Worm (Caenorhabditis elegans) whole organism, late embryonic: ENCODE results near the gene Y45F10A.7.

Experiments used
- C08G9.2 ChIP-seq: sonication (generic microtip); optimal IDR thresholded peaks from 2 replicates; lab custom pipeline; 2016; ENCODE audit warnings: mild to moderate bottlenecking, missing genetic modification characterization, moderate library complexity, missing compliant biosample characterization
- C38D4.7 ChIP-seq: fragments of 200-800 bp; sonication (Bioruptor generic); optimal IDR thresholded peaks from 2 replicates; lab custom pipeline; 2018; ENCODE audit warnings: mild to moderate bottlenecking, missing genetic modification characterization, moderate library complexity, missing compliant biosample characterization
- F13H6.1 ChIP-seq: sonication (generic microtip); optimal IDR thresholded peaks from 2 replicates; lab custom pipeline; 2016; ENCODE audit warnings: missing genetic modification characterization, missing compliant biosample characterization
- T23F11.4 ChIP-seq: fragments of 200-800 bp; sonication (Bioruptor generic); optimal IDR thresholded peaks from 2 replicates; lab custom pipeline; 2018; ENCODE audit warnings: mild to moderate bottlenecking, missing genetic modification characterization, missing compliant biosample characterization
- ama-1 ChIP-seq: fragments of 150-350 bp; optimal IDR thresholded peaks from 2 replicates; lab custom pipeline; 2014
- ceh-14 ChIP-seq: sonication (generic microtip); optimal IDR thresholded peaks from 2 replicates; lab custom pipeline; 2016; ENCODE audit warnings: missing genotype, missing genetic modification characterization, missing compliant biosample characterization
- ceh-2 ChIP-seq: sonication (generic microtip); optimal IDR thresholded peaks from 2 replicates; lab custom pipeline; 2016; ENCODE audit warnings: missing genotype, missing genetic modification characterization, missing compliant biosample characterization
- ceh-31 ChIP-seq: sonication (generic microtip); optimal IDR thresholded peaks from 2 replicates; lab custom pipeline; 2016; ENCODE audit warnings: missing genetic modification characterization, missing compliant biosample characterization
- ceh-34 ChIP-seq: sonication (generic microtip); optimal IDR thresholded peaks from 2 replicates; lab custom pipeline; 2016; ENCODE audit warnings: mild to moderate bottlenecking, missing genetic modification characterization, missing compliant biosample characterization
- ceh-48 ChIP-seq: sonication (generic microtip); optimal IDR thresholded peaks from 2 replicates; lab custom pipeline; 2016; ENCODE audit warnings: missing genetic modification characterization, inconsistent platforms, missing compliant biosample characterization
- ceh-6 ChIP-seq: fragments of 200-800 bp; sonication (Bioruptor generic); optimal IDR thresholded peaks from 2 replicates; lab custom pipeline; 2018; ENCODE audit warnings: mild to moderate bottlenecking, missing genetic modification characterization, missing compliant biosample characterization
- che-1 ChIP-seq: sonication (generic microtip); optimal IDR thresholded peaks from 2 replicates; lab custom pipeline; 2016; ENCODE audit warnings: mild to moderate bottlenecking, missing genetic modification characterization, missing compliant biosample characterization
- dmd-4 ChIP-seq: sonication (generic microtip); optimal IDR thresholded peaks from 2 replicates; lab custom pipeline; 2016; ENCODE audit warnings: borderline replicate concordance, missing genetic modification characterization, missing compliant biosample characterization
- elt-2 ChIP-seq: sonication (generic microtip); optimal IDR thresholded peaks from 2 replicates; lab custom pipeline; 2016; ENCODE audit warnings: missing genetic modification reagents, missing genetic modification characterization, missing compliant biosample characterization
- ets-4 ChIP-seq: sonication (generic microtip); optimal IDR thresholded peaks from 2 replicates; lab custom pipeline; 2016; ENCODE audit warnings: missing genetic modification characterization, missing compliant biosample characterization
- eyg-1 ChIP-seq: sonication (generic microtip); optimal IDR thresholded peaks from 2 replicates; lab custom pipeline; 2016; ENCODE audit warnings: missing genotype, missing genetic modification characterization, missing compliant biosample characterization
- fax-1 ChIP-seq: sonication (generic microtip); optimal IDR thresholded peaks from 2 replicates; lab custom pipeline; 2016; ENCODE audit warnings: missing genotype, missing genetic modification characterization, missing compliant biosample characterization
- gmeb-2 ChIP-seq: sonication (generic microtip); optimal IDR thresholded peaks from 2 replicates; lab custom pipeline; 2016; ENCODE audit warnings: missing genetic modification characterization, inconsistent platforms, missing compliant biosample characterization
- hlh-13 ChIP-seq: fragments of 200-800 bp; sonication (Bioruptor generic); optimal IDR thresholded peaks from 2 replicates; lab custom pipeline; 2018; ENCODE audit warnings: mild to moderate bottlenecking, missing genetic modification characterization, missing compliant biosample characterization
- hlh-30 ChIP-seq: sonication (generic microtip); optimal IDR thresholded peaks from 2 replicates; lab custom pipeline; 2017; ENCODE audit warnings: antibody characterized with exemption, missing genetic modification characterization, missing compliant biosample characterization; ENCODE audit not compliant: insufficient read depth
- hlh-6 ChIP-seq: sonication (generic microtip); optimal IDR thresholded peaks from 2 replicates; lab custom pipeline; 2016; ENCODE audit warnings: missing genotype, missing genetic modification characterization, missing compliant biosample characterization
- hlh-8 ChIP-seq: sonication (generic microtip); optimal IDR thresholded peaks from 2 replicates; lab custom pipeline; 2016; ENCODE audit warnings: missing genotype, missing genetic modification characterization, missing compliant biosample characterization
- lim-6 ChIP-seq: sonication (generic microtip); optimal IDR thresholded peaks from 2 replicates; lab custom pipeline; 2016; ENCODE audit warnings: missing genetic modification characterization, missing compliant biosample characterization
- lin-11 ChIP-seq: fragments of 200-800 bp; sonication (Bioruptor generic); optimal IDR thresholded peaks from 2 replicates; lab custom pipeline; 2018; ENCODE audit warnings: mild to moderate bottlenecking, missing genetic modification characterization, missing compliant biosample characterization
- nfya-1 ChIP-seq: sonication (generic microtip); optimal IDR thresholded peaks from 2 replicates; lab custom pipeline; 2017; ENCODE audit warnings: missing genetic modification characterization, mild to moderate bottlenecking, missing compliant biosample characterization, antibody characterized with exemption, moderate library complexity
- odd-2 ChIP-seq: sonication (generic microtip); optimal IDR thresholded peaks from 2 replicates; lab custom pipeline; 2017; ENCODE audit warnings: antibody characterized with exemption, mild to moderate bottlenecking, missing genetic modification characterization, missing compliant biosample characterization
- pat-9 ChIP-seq: fragments of 200-800 bp; sonication (Bioruptor generic); optimal IDR thresholded peaks from 2 replicates; lab custom pipeline; 2018; ENCODE audit warnings: mild to moderate bottlenecking, missing genetic modification characterization, moderate library complexity, missing compliant biosample characterization
- pax-1 ChIP-seq: fragments of 150-350 bp; optimal IDR thresholded peaks from 2 replicates; lab custom pipeline; 2014; ENCODE audit warnings: missing biosample characterization, missing genetic modification characterization
- pha-4 ChIP-seq: fragments of 150-350 bp; optimal IDR thresholded peaks from 2 replicates; lab custom pipeline; 2018; ENCODE audit warnings: missing biosample characterization, missing genetic modification reagents, missing genetic modification characterization
- pros-1 ChIP-seq: fragments of 150-350 bp; optimal IDR thresholded peaks from 2 replicates; lab custom pipeline; 2014; ENCODE audit warnings: missing biosample characterization, missing genetic modification reagents, missing genetic modification characterization
- ref-2 ChIP-seq: sonication (generic microtip); optimal IDR thresholded peaks from 2 replicates; lab custom pipeline; 2016; ENCODE audit warnings: missing genetic modification characterization, missing compliant biosample characterization
- rnt-1 ChIP-seq: sonication (generic microtip); optimal IDR thresholded peaks from 2 replicates; lab custom pipeline; 2016; ENCODE audit warnings: missing genetic modification characterization, missing compliant biosample characterization
- sdc-2 ChIP-seq: sonication (generic microtip); optimal IDR thresholded peaks from 2 replicates; lab custom pipeline; 2016; ENCODE audit warnings: missing genotype, missing genetic modification characterization, missing compliant biosample characterization
- sox-2 ChIP-seq: fragments of 200-800 bp; sonication (Bioruptor generic); IDR thresholded peaks from 2 replicates; pipeline ENCODE4 v1.3.6; 2022; ENCODE audit warnings: missing genetic modification reagents, missing genetic modification characterization, missing compliant biosample characterization
- syd-9 ChIP-seq: sonication (generic microtip); optimal IDR thresholded peaks from 2 replicates; lab custom pipeline; 2016; ENCODE audit warnings: mild to moderate bottlenecking, missing genetic modification characterization, moderate library complexity, missing compliant biosample characterization
- tbx-2 ChIP-seq: sonication (generic microtip); optimal IDR thresholded peaks from 2 replicates; lab custom pipeline; 2016; ENCODE audit warnings: missing genetic modification characterization, missing compliant biosample characterization
- tbx-7 ChIP-seq: sonication (generic microtip); optimal IDR thresholded peaks from 2 replicates; lab custom pipeline; 2016; ENCODE audit warnings: missing genotype, missing genetic modification characterization, missing compliant biosample characterization
- unc-42 ChIP-seq: sonication (generic microtip); optimal IDR thresholded peaks from 2 replicates; lab custom pipeline; 2016; ENCODE audit warnings: missing genotype, missing genetic modification characterization, missing compliant biosample characterization
- unc-55 ChIP-seq: sonication (generic microtip); optimal IDR thresholded peaks from 2 replicates; lab custom pipeline; 2017; ENCODE audit warnings: missing biosample characterization, missing genetic modification reagents, missing genetic modification characterization
- unc-86 ChIP-seq: sonication (generic microtip); optimal IDR thresholded peaks from 2 replicates; lab custom pipeline; 2016; ENCODE audit warnings: missing genetic modification characterization, missing compliant biosample characterization
- zip-5 ChIP-seq: sonication (generic microtip); optimal IDR thresholded peaks from 2 replicates; lab custom pipeline; 2016; ENCODE audit warnings: missing genetic modification characterization, missing compliant biosample characterization

Y45F10A.7 gene

DNA sequence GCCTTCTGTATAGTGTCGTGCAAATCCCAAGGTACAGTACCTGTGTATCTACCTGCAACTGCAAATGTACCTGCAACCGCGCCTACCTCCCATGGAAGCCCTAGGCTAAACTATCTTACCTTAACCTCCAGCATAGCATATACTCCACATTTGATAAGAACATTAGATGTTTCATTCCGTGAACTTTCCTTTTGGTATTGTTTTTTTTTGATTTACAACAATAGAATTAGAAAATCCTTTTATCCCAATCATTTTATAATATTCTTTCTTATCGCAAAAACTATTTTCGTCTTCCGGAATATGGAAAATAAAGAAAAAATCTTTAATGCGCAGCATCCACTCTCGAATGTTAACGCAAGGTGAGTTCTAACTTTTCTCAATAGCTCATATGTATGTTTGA, 18.2 kb upstream of the Y45F10A.7 start, which contains the start of gene Y38H8A.2:
Y38H8A.2 (plus strand) TSS at position 301 of the 400 bp plus-strand sequence.
- TF ChIP-seq sdc-2 (tag; lab: Kevin White, UChicago) (no peak), pha-4 (tag; lab: Kevin White, UChicago) (no peak), zip-5 (tag; lab: Kevin White, UChicago) (no peak), ceh-34 (tag; lab: Kevin White, UChicago) (no peak), nfya-1 (tag; lab: Kevin White, UChicago) (no peak), syd-9 (tag; lab: Kevin White, UChicago) (no peak), tbx-7 (tag; lab: Kevin White, UChicago) (no peak), hlh-8 (tag; lab: Kevin White, UChicago) (no peak)

DNA sequence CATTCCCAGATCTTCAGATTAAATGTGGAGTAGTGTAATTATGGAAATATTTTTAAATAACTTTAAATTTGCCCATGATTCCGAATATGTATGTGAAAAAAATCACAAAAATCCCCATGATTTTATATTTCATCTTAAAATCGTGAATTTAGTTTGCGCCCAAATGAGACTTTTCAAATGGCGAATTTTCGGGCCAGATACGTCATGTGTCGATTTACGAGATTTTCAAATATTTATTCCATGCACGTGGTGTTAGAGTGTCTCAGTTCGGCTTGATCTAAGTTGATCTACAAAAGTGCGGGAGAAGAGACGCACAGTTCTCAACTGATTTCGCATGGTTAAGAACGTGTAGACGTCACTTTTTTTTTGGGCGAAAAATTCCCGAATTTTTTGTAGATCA, 9.9 kb upstream of the Y45F10A.7 start, which contains the start of gene Y38H8A.1:
Y38H8A.1 (plus strand) TSS at position 301 of the 400 bp plus-strand sequence.
- TF ChIP-seq hlh-13 (no peak), C38D4.7 (GFP tag; lab: Kevin White, UChicago) (no peak), ama-1 (lab: Kevin White, UChicago) (no peak), pha-4 (tag; lab: Kevin White, UChicago) (no peak)

DNA sequence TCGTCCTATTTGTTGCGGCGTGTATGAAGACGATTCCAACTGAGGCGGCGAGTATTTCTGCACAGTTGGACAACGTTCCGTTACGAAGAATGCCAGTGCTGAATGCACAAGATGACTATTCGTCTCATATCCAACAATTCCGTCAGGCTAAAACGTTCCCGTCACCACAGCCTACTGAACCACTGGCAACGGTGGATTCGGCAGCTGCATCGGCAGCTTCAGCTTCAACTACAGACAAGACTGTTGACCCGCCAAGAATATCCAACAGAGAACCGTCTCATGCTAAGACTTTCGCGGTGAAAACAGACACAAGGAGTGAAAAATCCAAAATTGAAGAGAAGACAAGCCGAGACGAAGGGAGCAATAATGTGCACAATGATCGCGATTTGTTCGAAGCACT, 8.8 kb upstream of the Y45F10A.7 start:
- TF ChIP-seq ama-1 (lab: Kevin White, UChicago) (no peak), hlh-6 (tag; lab: Kevin White, UChicago) (no peak), gmeb-2 (tag; lab: Kevin White, UChicago) (no peak), sox-2 (GFP tag; lab: Robert Waterston, UW) (no peak), nfya-1 (tag; lab: Kevin White, UChicago) (no peak), lin-11 (tag; lab: Kevin White, UChicago) (no peak), T23F11.4 (no peak), pha-4 (tag; lab: Kevin White, UChicago) (no peak), dmd-4 (tag; lab: Kevin White, UChicago) (no peak), pros-1 (no peak), pat-9 (tag; lab: Kevin White, UChicago) (no peak), hlh-30 (tag; lab: Kevin White, UChicago) (no peak)

DNA sequence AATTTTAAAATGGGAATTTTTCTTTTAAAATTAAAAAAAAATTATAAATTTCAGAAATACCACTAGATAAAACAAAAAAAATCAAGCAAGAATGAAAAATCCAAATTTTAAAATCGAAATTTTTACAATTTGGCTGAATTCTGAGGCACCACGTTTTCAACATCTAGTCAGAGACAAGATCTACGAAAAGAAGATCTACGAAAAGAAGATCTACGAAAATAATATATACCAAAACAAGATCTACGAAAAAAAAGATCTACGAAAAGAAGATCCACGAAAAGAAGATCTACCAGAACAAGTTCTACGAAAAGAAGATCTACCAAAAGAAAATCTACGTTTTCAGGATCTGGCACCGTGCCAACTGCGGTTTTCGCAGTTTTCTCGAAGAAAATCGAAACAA, 5.4 kb upstream of the Y45F10A.7 start:
- TF ChIP-seq che-1 (tag; lab: Kevin White, UChicago), result no peak
- TF ChIP-seq eyg-1 (tag; lab: Kevin White, UChicago), result no peak
- TF ChIP-seq T23F11.4, result no peak
- no peak for TF ChIP-seq unc-42 (tag; lab: Kevin White, UChicago)
- peak; percentile 81 for TF ChIP-seq C08G9.2 (tag; lab: Kevin White, UChicago)
- peak; percentile 62 for TF ChIP-seq tbx-7 (tag; lab: Kevin White, UChicago)
- no peak for TF ChIP-seq odd-2 (tag; lab: Kevin White, UChicago)
- peak; percentile 31 for TF ChIP-seq ref-2 (tag; lab: Kevin White, UChicago)
- TF ChIP-seq elt-2 (tag; lab: Kevin White, UChicago), result peak; percentile 50
- TF ChIP-seq ceh-48 (tag; lab: Kevin White, UChicago), result no peak
- TF ChIP-seq ceh-6 (GFP tag; lab: Kevin White, UChicago), result no peak
- peak; percentile 90 for TF ChIP-seq fax-1 (tag; lab: Kevin White, UChicago)
- TF ChIP-seq ets-4 (tag; lab: Kevin White, UChicago), result peak; percentile 79
- TF ChIP-seq ceh-31 (tag; lab: Kevin White, UChicago), result peak; percentile 88
- TF ChIP-seq unc-55, result no peak
- TF ChIP-seq sdc-2 (tag; lab: Kevin White, UChicago), result no peak
- TF ChIP-seq ama-1 (lab: Kevin White, UChicago), result no peak
- TF ChIP-seq unc-86 (tag; lab: Kevin White, UChicago), result peak; percentile 28
- TF ChIP-seq tbx-2 (tag; lab: Kevin White, UChicago), result peak; percentile 91
- peak; percentile 54 for TF ChIP-seq rnt-1 (tag; lab: Kevin White, UChicago)
- TF ChIP-seq ceh-14 (tag; lab: Kevin White, UChicago), result peak; percentile 38
- no peak for TF ChIP-seq pax-1 (tag; lab: Kevin White, UChicago)
- TF ChIP-seq pat-9 (tag; lab: Kevin White, UChicago), result no peak
- peak; percentile 52 for TF ChIP-seq F13H6.1 (tag; lab: Kevin White, UChicago)
- TF ChIP-seq hlh-8 (tag; lab: Kevin White, UChicago), result peak; percentile 7
- peak; percentile 46 for TF ChIP-seq lim-6 (tag; lab: Kevin White, UChicago)
- TF ChIP-seq ceh-2 (tag; lab: Kevin White, UChicago), result peak; percentile 60
- peak; percentile 80 for TF ChIP-seq zip-5 (tag; lab: Kevin White, UChicago)
- TF ChIP-seq C38D4.7 (GFP tag; lab: Kevin White, UChicago), result no peak
- TF ChIP-seq dmd-4 (tag; lab: Kevin White, UChicago), result no peak
- no peak for TF ChIP-seq ceh-34 (tag; lab: Kevin White, UChicago)
